Worm (Caenorhabditis elegans): ENCODE data around the gene gos-28.

The gos-28 gene

ce11 chrIII:7367012-7367760 is 18.2 kb upstream of the gos-28 start, which contains the start of the genes T20B12.5 and T20B12.4:
Gene T20B12.5, minus strand, starts transcription at chrIII:7367112.
Gene T20B12.4, plus strand, starts transcription at chrIII:7367710.
- TF ChIP-seq unc-62 (GFP tag; optimal IDR thresholded peaks at IDR 0.05) = no peak

DNA sequence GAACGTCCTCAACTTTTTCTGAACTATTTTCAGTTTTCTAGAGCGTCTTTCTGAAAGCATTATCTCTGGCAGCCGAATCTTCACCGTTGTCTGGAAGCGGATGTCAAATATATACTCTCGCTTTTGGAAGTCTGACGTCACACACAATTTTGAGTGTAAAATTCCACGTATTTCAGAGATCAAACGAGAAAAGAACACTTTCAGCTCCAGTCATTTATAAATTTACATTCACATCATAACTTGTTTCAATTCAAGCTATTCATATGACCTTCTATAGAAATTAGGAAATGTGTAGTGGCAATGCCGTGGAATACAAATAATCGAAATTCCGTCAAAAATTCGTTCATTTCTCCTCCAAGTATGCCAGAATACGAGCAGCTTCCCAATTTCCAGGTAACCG is 16.6 kb upstream of the gos-28 start, which contains the start of gene F08F8.11:
Gene F08F8.11 (plus strand): TSS at position 301 of the 400 bp plus-strand sequence.
- TF ChIP-seq unc-62 (GFP tag; optimal IDR thresholded peaks at IDR 0.05) = no peak

- no peak for TF ChIP-seq unc-62 (GFP tag; optimal IDR thresholded peaks at IDR 0.05)
Observed at ce11 chrIII:7359037-7359548, 10.1 kb upstream of the gos-28 start, which contains the start of the genes eco-1 and hmgr-1. Gene eco-1, minus strand, starts transcription at chrIII:7359095. Gene hmgr-1, plus strand, starts transcription at chrIII:7359498.

DNA sequence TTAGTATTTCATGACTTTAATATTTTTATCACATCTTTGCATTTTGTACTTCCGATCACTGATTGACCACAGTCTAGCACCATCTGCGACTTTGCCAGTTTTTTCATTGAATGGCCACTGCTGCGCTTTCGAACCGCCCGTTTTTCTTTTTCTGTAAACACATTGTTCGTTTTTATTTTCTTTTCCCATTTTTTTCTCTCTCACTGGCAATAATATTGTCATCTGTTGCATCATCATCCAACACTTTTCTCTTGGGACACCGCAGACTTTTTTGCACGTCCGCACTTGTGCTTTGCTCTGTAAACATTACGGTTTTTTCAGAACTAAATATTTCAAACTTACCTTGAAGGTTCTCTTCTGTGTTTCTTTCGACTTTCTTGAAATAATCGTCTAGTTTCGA is 9.7 kb upstream of the gos-28 start:
- no peak for TF ChIP-seq unc-62 (GFP tag; optimal IDR thresholded peaks at IDR 0.05)

DNA sequence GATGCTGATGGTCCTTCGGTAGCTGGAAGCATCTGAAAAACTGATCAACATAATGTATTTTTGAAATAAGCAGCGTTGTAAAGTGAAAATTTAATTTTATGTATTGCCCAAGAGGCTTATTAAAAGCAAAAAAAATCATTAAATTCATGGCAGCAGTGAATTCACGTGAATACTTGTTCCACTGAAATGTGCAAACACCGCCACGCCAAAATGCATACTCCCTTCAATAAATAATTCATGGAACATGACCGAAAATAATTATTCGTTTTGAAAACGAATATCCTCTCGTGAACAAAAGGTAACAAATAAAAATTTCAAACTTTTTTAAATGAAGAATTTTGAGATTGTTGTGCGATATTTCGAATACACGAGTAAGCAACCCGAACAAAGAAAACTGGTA is 8.4 kb upstream of the gos-28 start, which contains the start of gene F08F8.10:
Gene F08F8.10 (minus strand): TSS at position 38 of the 400 bp plus-strand sequence.
- no peak for TF ChIP-seq unc-62 (GFP tag; optimal IDR thresholded peaks at IDR 0.05)

- TF ChIP-seq unc-62 (GFP tag; optimal IDR thresholded peaks at IDR 0.05) = no peak
Observed at ce11 chrIII:7353871-7354270, 4.9 kb upstream of the gos-28 start, which contains the start of gene F08F8.9. Gene F08F8.9, minus strand, starts transcription at chrIII:7353971.

DNA sequence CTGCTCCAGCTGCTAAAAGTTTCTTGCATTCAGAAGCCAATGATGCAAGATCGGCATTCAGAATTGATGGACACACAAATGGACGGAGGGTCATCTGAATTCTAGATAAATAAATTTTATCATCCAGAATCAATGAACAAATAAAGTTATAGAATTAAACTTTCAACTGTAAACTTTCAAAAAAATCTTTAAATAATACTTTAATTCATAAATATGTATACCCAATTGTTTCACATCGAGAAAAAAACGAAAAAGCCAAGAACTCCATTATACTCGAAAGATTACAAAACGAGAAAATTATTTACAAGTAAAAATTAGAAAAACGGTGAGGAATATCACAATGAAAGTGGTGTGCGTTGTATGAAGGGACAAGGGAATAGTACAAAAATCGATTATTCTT is 1.9 kb downstream of the gos-28 start, which contains the start of gene F08F8.7:
Gene F08F8.7 (minus strand): TSS at position 101 of the 400 bp plus-strand sequence.
- no peak for TF ChIP-seq unc-62 (GFP tag; optimal IDR thresholded peaks at IDR 0.05)

ce11 chrIII:7343389-7343788 is 5.6 kb downstream of the gos-28 start, which contains the start of gene F08F8.6:
Gene F08F8.6, plus strand, starts transcription at chrIII:7343689.
- TF ChIP-seq unc-62 (GFP tag; optimal IDR thresholded peaks at IDR 0.05) = no peak

- no peak for TF ChIP-seq unc-62 (GFP tag; optimal IDR thresholded peaks at IDR 0.05)
Observed at ce11 chrIII:7339138-7339537, 9.8 kb downstream of the gos-28 start.

DNA sequence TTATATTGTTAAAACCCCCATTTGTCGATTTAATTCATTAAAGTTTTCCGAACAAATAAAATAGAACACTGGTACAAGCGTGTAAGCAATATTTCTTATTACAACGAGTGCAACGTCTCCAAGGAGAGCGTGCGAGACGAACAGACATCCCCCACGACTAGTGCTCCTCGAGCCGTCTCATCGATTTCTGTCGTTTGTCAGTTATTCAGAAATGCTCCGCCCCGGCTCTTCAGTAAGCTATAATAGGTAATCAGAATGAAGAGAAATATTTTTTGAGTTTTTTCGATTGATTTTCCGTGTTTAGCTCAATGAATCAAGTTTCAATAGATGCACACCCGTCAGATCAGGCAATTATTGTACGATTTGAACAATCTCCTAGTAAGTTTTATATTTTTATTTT is 10.3 kb downstream of the gos-28 start, which contains the start of gene kap-1:
Gene kap-1 (plus strand): TSS at position 143 of the 400 bp plus-strand sequence.
- TF ChIP-seq unc-62 (GFP tag; optimal IDR thresholded peaks at IDR 0.05) = no peak

- no peak for TF ChIP-seq unc-62 (GFP tag; optimal IDR thresholded peaks at IDR 0.05)
Observed at ce11 chrIII:7338009-7338408, 11.0 kb downstream of the gos-28 start.

- TF ChIP-seq unc-62 (GFP tag; optimal IDR thresholded peaks at IDR 0.05) = no peak
Observed at ce11 chrIII:7336214-7336613, 12.8 kb downstream of the gos-28 start, which contains the start of gene gsp-2. Gene gsp-2, plus strand, starts transcription at chrIII:7336587.

ce11 chrIII:7335220-7335619 is 13.8 kb downstream of the gos-28 start, which contains the start of gene F56C9.10:
Gene F56C9.10, minus strand, starts transcription at chrIII:7335316.
- no peak for TF ChIP-seq unc-62 (GFP tag; optimal IDR thresholded peaks at IDR 0.05)

ce11 chrIII:7331671-7332070 is 17.3 kb downstream of the gos-28 start:
- TF ChIP-seq unc-62 (GFP tag; optimal IDR thresholded peaks at IDR 0.05) = no peak

ce11 chrIII:7329155-7329732 is 19.7 kb downstream of the gos-28 start, which contains the start of gene lab-2:
Gene lab-2, minus strand, starts transcription at chrIII:7329607.
- TF ChIP-seq unc-62 (GFP tag; optimal IDR thresholded peaks at IDR 0.05) = no peak

ce11 chrIII:7323331-7323730 is 25.6 kb downstream of the gos-28 start:
- TF ChIP-seq unc-62 (GFP tag; optimal IDR thresholded peaks at IDR 0.05) = no peak
